Worm (Caenorhabditis elegans) whole organism, L2 larva: Measurements from ENCODE around the gene her-1.

ENCODE experiments used
- C34F6.9 ChIP-seq: fragments of 150-350 bp; optimal IDR thresholded peaks from 2 replicates; lab custom pipeline; 2014; ENCODE audit warnings: missing biosample characterization, missing genetic modification characterization
- alr-1 ChIP-seq: fragments of 150-350 bp; optimal IDR thresholded peaks from 2 replicates; lab custom pipeline; 2014; ENCODE audit warnings: missing biosample characterization, missing genetic modification characterization
- elt-1 ChIP-seq: fragments of 150-350 bp; optimal IDR thresholded peaks from 2 replicates; lab custom pipeline; 2014; ENCODE audit warnings: missing biosample characterization, missing genetic modification characterization
- elt-3 ChIP-seq: sonication (generic microtip); optimal IDR thresholded peaks from 2 replicates; lab custom pipeline; 2017; ENCODE audit warnings: missing biosample characterization, missing genetic modification characterization
- fos-1 ChIP-seq: fragments of 150-350 bp; optimal IDR thresholded peaks from 2 replicates; lab custom pipeline; 2014; ENCODE audit warnings: missing biosample characterization, missing genetic modification characterization
- gmeb-1 ChIP-seq: fragments of 150-350 bp; optimal IDR thresholded peaks from 2 replicates; lab custom pipeline; 2014; ENCODE audit warnings: missing biosample characterization, missing genetic modification characterization
- lin-11 ChIP-seq: fragments of 150-350 bp; sonication (generic microtip); optimal IDR thresholded peaks from 2 replicates; lab custom pipeline; 2014; ENCODE audit warnings: missing biosample characterization, missing genetic modification characterization, inconsistent platforms, mixed read lengths
- lin-39 ChIP-seq: fragments of 150-350 bp; optimal IDR thresholded peaks from 2 replicates; lab custom pipeline; 2014; ENCODE audit warnings: missing biosample characterization, missing genetic modification reagents, missing genetic modification characterization
- mbf-1 ChIP-seq: sonication (generic microtip); optimal IDR thresholded peaks from 2 replicates; lab custom pipeline; 2017; ENCODE audit warnings: missing biosample characterization, missing genetic modification characterization
- mdl-1 ChIP-seq, 2 experiments: fragments of 150-350 bp in 1 of 2; sonication (generic microtip) in 1 of 2; optimal IDR thresholded peaks; 2 replicates each; lab custom pipeline; 2017; ENCODE audit warnings: missing biosample characterization in 2 of 2, missing genetic modification characterization in 2 of 2
- nhr-6 ChIP-seq: fragments of 150-350 bp; optimal IDR thresholded peaks from 2 replicates; lab custom pipeline; 2014; ENCODE audit warnings: missing biosample characterization, missing genetic modification characterization
- nhr-77 ChIP-seq: fragments of 150-350 bp; optimal IDR thresholded peaks from 2 replicates; lab custom pipeline; 2014; ENCODE audit warnings: missing biosample characterization, missing genetic modification characterization
- sma-9 ChIP-seq, 2 experiments: fragments of 150-350 bp in 1 of 2; sonication (generic microtip) in 1 of 2; optimal IDR thresholded peaks; 2 replicates each; lab custom pipeline; 2014 to 2016; ENCODE audit warnings: missing genetic modification characterization in 2 of 2, mild to moderate bottlenecking in 1 of 2, missing biosample characterization in 1 of 2, missing compliant biosample characterization in 1 of 2, missing genetic modification reagents in 1 of 2, moderate library complexity in 1 of 2
- unc-55 ChIP-seq: fragments of 150-350 bp; sonication (generic microtip); optimal IDR thresholded peaks from 3 replicates; lab custom pipeline; 2014; ENCODE audit warnings: missing biosample characterization, missing genetic modification reagents, missing genetic modification characterization
- unc-62 ChIP-seq: fragments of 150-350 bp; optimal IDR thresholded peaks from 2 replicates; lab custom pipeline; 2014; ENCODE audit warnings: missing biosample characterization, missing genetic modification reagents, missing genetic modification characterization
- ztf-1 ChIP-seq: fragments of 200-800 bp; sonication (Bioruptor generic); conservative IDR thresholded peaks from 2 replicates; pipeline ENCODE4 v1.3.6; 2022; ENCODE audit warnings: missing genetic modification characterization, missing compliant biosample characterization
- ztf-4 ChIP-seq: fragments of 150-350 bp; optimal IDR thresholded peaks from 2 replicates; lab custom pipeline; 2014; ENCODE audit warnings: missing biosample characterization, missing genetic modification characterization

her-1 gene

DNA sequence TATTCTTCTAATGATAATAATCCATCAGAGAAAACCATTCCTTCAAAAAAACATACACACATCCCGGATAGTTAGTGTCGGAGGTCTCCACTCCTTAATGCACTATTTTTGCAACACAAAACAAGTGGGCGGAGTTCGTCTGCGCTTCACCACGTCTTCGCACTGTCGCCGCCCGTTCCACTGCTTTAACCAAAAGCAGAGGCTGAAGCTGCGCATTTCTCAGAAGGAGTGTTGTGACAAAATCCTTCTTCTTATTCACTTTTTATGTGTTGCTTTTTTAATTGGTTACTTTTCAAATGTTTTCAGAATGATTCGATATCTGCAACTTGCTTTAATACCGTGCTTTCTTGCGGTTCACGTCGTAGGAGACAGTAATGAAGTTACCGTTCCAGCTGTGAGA, 48.1 kb downstream of the her-1 start, which contains the start of gene F58E6.13:
F58E6.13 (plus strand) TSS at position 301 of the 400 bp plus-strand sequence.
- TF ChIP-seq mbf-1 (tag; lab: Kevin White, UChicago): no peak
- no peak for TF ChIP-seq lin-39 (tag; lab: Kevin White, UChicago)
- no peak for TF ChIP-seq elt-1 (tag; lab: Kevin White, UChicago)
- no peak for TF ChIP-seq ztf-1
- no peak for TF ChIP-seq elt-3
- TF ChIP-seq nhr-77 (tag; lab: Kevin White, UChicago): no peak
- no peak for TF ChIP-seq alr-1 (tag; lab: Kevin White, UChicago)
- no peak for TF ChIP-seq sma-9 (GFP tag; optimal IDR thresholded peaks at IDR 0.05; lab: Kevin White, UChicago)
- TF ChIP-seq sma-9 (tag; optimal IDR thresholded peaks at IDR 0.05; lab: Kevin White, UChicago): no peak
- TF ChIP-seq unc-55 (GFP tag; lab: Kevin White, UChicago): no peak
- TF ChIP-seq mdl-1 (tag; optimal IDR thresholded peaks at IDR 0.05; lab: Kevin White, UChicago): no peak
- TF ChIP-seq nhr-6 (tag; lab: Kevin White, UChicago): no peak
- TF ChIP-seq ztf-4: no peak
- no peak for TF ChIP-seq lin-11

DNA sequence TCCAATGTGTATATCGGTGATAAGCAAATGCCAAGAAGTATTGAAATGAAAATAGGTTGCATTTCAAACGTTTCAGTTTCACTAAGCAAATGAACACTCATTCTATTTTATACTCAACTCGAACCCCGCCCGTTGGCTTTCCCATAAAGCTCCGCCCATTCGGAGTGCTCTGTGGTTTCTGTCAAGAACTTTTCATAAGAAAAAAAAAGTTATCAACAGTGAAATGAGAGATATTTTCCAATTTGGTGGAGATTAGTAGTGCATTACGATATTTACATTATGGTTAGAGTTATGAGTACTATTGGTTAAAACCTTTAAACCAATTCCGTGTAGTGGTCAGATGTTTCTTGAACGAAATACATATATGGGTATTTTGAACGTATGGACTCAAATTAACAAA, 53.5 kb downstream of the her-1 start, which contains the start of gene F58E6.4:
F58E6.4 (minus strand) TSS at position 101 of the 400 bp plus-strand sequence.
- TF ChIP-seq fos-1 (tag; lab: Kevin White, UChicago) (no peak), lin-39 (tag; lab: Kevin White, UChicago) (no peak), ztf-1 (no peak), gmeb-1 (tag; lab: Kevin White, UChicago) (no peak), C34F6.9 (tag; lab: Kevin White, UChicago) (no peak), unc-62 (no peak)
